Worm (Caenorhabditis elegans): ENCODE measurements around the gene clec-222.

DNA sequence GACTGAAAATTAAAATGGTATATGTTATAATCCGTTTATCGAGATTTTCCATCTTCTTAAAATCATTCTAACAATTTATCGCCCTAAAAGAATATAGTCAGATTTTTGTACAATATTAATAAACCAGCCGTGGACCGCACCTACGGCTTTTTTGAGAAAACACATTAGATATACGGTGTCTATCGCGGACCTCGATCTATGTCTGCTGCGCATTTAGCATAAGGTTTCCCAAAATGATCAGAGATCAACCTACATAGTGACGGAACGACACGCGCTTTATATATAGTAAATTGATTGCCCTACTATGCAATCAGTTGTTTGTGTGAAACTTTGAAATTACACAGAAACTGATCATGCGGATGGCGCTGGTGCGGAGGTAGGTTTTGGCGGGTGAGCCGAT lies 21.5 kb downstream of the clec-222 start:
- TF ChIP-seq flt-1 (GFP tag; IDR thresholded peaks at IDR 0.05): no peak
- TF ChIP-seq ref-1 (GFP tag; conservative IDR thresholded peaks at IDR 0.05): no peak
- no peak for TF ChIP-seq T22C8.4 (GFP tag; IDR thresholded peaks at IDR 0.05)

All from whole organism, midembryonic.